Fruit fly (Drosophila melanogaster): ENCODE data around the gene out.

out gene

DNA sequence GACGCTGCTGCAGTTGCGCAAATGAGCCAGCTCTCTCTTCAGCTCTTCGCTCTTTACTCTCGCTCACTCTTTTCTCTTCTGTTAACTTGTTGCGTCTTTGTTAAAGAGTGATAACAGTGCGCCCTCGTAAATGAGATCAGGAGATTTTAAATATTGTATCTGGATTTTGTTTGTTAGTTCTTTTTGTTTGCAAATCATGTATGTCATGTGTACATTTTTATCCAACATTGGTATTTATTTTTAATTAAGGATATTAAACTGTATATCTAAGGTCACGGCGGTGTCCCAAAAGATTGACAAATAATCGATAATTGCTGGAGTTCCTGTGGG lies 23.2 kb downstream of the out start (continued):
- peak; percentile 34 for TF ChIP-seq CG9727 (GFP tag; optimal IDR thresholded peaks at IDR 0.05)
- TF ChIP-seq trh (GFP tag; optimal IDR thresholded peaks at IDR 0.05): no peak
- TF ChIP-seq CG18011 (GFP tag; optimal IDR thresholded peaks at IDR 0.05): no peak
- no peak for TF ChIP-seq CG10274 (GFP tag; optimal IDR thresholded peaks at IDR 0.05)
- peak; percentile 30 for TF ChIP-seq ATbp (GFP tag; optimal IDR thresholded peaks at IDR 0.05)
- no peak for TF ChIP-seq Dref (GFP tag; IDR thresholded peaks at IDR 0.05)
- TF ChIP-seq CG8765 (GFP tag; IDR thresholded peaks at IDR 0.05): 0 out of 2 replicates have a peak, but pooled peaks have one; percentile 24
- TF ChIP-seq tio (GFP tag; optimal IDR thresholded peaks at IDR 0.05): no peak
- peak; percentile 30; the same call in 1 of the 2 replicates for TF ChIP-seq CG4404 (GFP tag; IDR thresholded peaks at IDR 0.05)
- TF ChIP-seq CG32532 (GFP tag; IDR thresholded peaks at IDR 0.05): peak; percentile 51; the same call in 1 of the 2 replicates
- peak; percentile 48; the same call in 1 of the 2 replicates for TF ChIP-seq CG6689 (GFP tag; IDR thresholded peaks at IDR 0.05)
- no peak for TF ChIP-seq CG15073 (GFP tag; optimal IDR thresholded peaks at IDR 0.05)
- TF ChIP-seq CG33213 (GFP tag; optimal IDR thresholded peaks at IDR 0.05): peak; percentile 16
- TF ChIP-seq CG11695 (GFP tag; IDR thresholded peaks at IDR 0.05): peak; percentile 69; the same call in 2 of the 3 replicates
- TF ChIP-seq Awh (GFP tag; IDR thresholded peaks at IDR 0.05): peak; percentile 66
- peak; percentile 66 for TF ChIP-seq CG14050 (GFP tag; IDR thresholded peaks at IDR 0.05)
- no peak for TF ChIP-seq Ets97D (GFP tag; optimal IDR thresholded peaks at IDR 0.05)
- TF ChIP-seq lov (optimal IDR thresholded peaks at IDR 0.05): no peak
- peak; percentile 60; the same call in 1 of the 3 replicates for TF ChIP-seq lov (GFP tag; IDR thresholded peaks at IDR 0.05)
- no peak for TF ChIP-seq ham (GFP tag; IDR thresholded peaks at IDR 0.05)
- peak; percentile 15 for TF ChIP-seq bcd (GFP tag; optimal IDR thresholded peaks at IDR 0.05)
- peak; percentile 41 for TF ChIP-seq sob (GFP tag; IDR thresholded peaks at IDR 0.05)
- peak; percentile 37; the same call in 1 of the 4 replicates for TF ChIP-seq Gug (GFP tag; IDR thresholded peaks at IDR 0.05)
- TF ChIP-seq CG17186 (GFP tag; optimal IDR thresholded peaks at IDR 0.05): no peak
- TF ChIP-seq CG4707 (GFP tag; optimal IDR thresholded peaks at IDR 0.05): no peak
- peak; percentile 54 for TF ChIP-seq ara (GFP tag; IDR thresholded peaks at IDR 0.05)
- no peak for TF ChIP-seq CG10654 (GFP tag; optimal IDR thresholded peaks at IDR 0.05)
- TF ChIP-seq CG16813 (GFP tag; IDR thresholded peaks at IDR 0.05; ENCODE audit: partially characterized antibody): no peak
- TF ChIP-seq br (optimal IDR thresholded peaks at IDR 0.05): no peak
- TF ChIP-seq slbo (GFP tag; IDR thresholded peaks at IDR 0.05): peak; percentile 71
- no peak for TF ChIP-seq grn (GFP tag; optimal IDR thresholded peaks at IDR 0.05)
- TF ChIP-seq CG15696 (tag; optimal IDR thresholded peaks at IDR 0.05): peak; percentile 69
- TF ChIP-seq CG6854 (GFP tag; optimal IDR thresholded peaks at IDR 0.05): no peak
- TF ChIP-seq ind (GFP tag; optimal IDR thresholded peaks at IDR 0.05): peak; percentile 26
- TF ChIP-seq sr (GFP tag; IDR thresholded peaks at IDR 0.05): no peak
- TF ChIP-seq phol (tag; optimal IDR thresholded peaks at IDR 0.05): peak; percentile 49
- TF ChIP-seq stwl (tag; optimal IDR thresholded peaks at IDR 0.05): peak; percentile 12
- TF ChIP-seq Eip74EF (GFP tag; optimal IDR thresholded peaks at IDR 0.05): no peak
- TF ChIP-seq Atf-2 (GFP tag; optimal IDR thresholded peaks at IDR 0.05): no peak
- no peak for TF ChIP-seq gt (GFP tag; IDR thresholded peaks at IDR 0.05)
- no peak for TF ChIP-seq ewg (GFP tag; optimal IDR thresholded peaks at IDR 0.05)
- TF ChIP-seq Optix (GFP tag; IDR thresholded peaks at IDR 0.05): no peak
- peak; percentile 50 for TF ChIP-seq lilli (GFP tag; optimal IDR thresholded peaks at IDR 0.05)
- TF ChIP-seq Sox100B (GFP tag; optimal IDR thresholded peaks at IDR 0.05): peak; percentile 15
- no peak for TF ChIP-seq nerfin-2 (GFP tag; IDR thresholded peaks at IDR 0.05; ENCODE audit: partially characterized antibody)
- TF ChIP-seq Oli (tag; optimal IDR thresholded peaks at IDR 0.05): peak; percentile 60
- no peak for TF ChIP-seq Mad (GFP tag; optimal IDR thresholded peaks at IDR 0.05)
- TF ChIP-seq CG11398 (GFP tag; optimal IDR thresholded peaks at IDR 0.05): no peak
- TF ChIP-seq CG11696 (GFP tag; IDR thresholded peaks at IDR 0.05): peak; percentile 41; the same call in 1 of the 2 replicates
- TF ChIP-seq MESR4 (GFP tag; optimal IDR thresholded peaks at IDR 0.05): no peak
- no peak for TF ChIP-seq sqz (GFP tag; optimal IDR thresholded peaks at IDR 0.05)
- TF ChIP-seq CG7963 (GFP tag; IDR thresholded peaks at IDR 0.05; ENCODE audit: partially characterized antibody): no peak

Measured in whole organism, embryonic.